Fruit fly (Drosophila melanogaster) whole organism, embryonic: ENCODE results near the gene Uba2.

ENCODE experiments used
- ATbp ChIP-seq: fragments of 200-800 bp; sonication (Bioruptor generic); optimal IDR thresholded peaks from 2 replicates; lab custom pipeline; 2017; ENCODE audit warnings: missing biosample characterization, mild to moderate bottlenecking, missing genetic modification characterization, missing genetic modification reagents
- Adf1 ChIP-seq: fragments of 200-800 bp; sonication (Bioruptor generic); IDR thresholded peaks from 2 replicates; pipeline ENCODE4 v1.3.6; 2022; ENCODE audit warnings: missing biosample characterization, missing genetic modification characterization
- B-H1 ChIP-seq: fragments of 200-800 bp; sonication (Bioruptor generic); IDR thresholded peaks from 3 replicates; pipeline ENCODE4 v1.3.6; 2022; ENCODE audit warnings: missing biosample characterization, missing genetic modification characterization
- Bgb ChIP-seq: fragments of 200-800 bp; sonication (Bioruptor generic); IDR thresholded peaks from 2 replicates; pipeline ENCODE4 v1.3.6; 2022; ENCODE audit warnings: missing biosample characterization, missing genetic modification characterization; ENCODE audit not compliant: partially characterized antibody
- CG11504 ChIP-seq: fragments of 200-800 bp; sonication (Bioruptor generic); optimal IDR thresholded peaks from 3 replicates; lab custom pipeline; 2019; ENCODE audit warnings: missing biosample characterization, mild to moderate bottlenecking, missing genetic modification characterization, moderate library complexity
- CG13424 ChIP-seq: fragments of 200-800 bp; sonication (Bioruptor generic); optimal IDR thresholded peaks from 2 replicates; lab custom pipeline; 2019; ENCODE audit warnings: missing biosample characterization, mild to moderate bottlenecking, missing genetic modification characterization, moderate library complexity
- CG1647 ChIP-seq: fragments of 200-800 bp; sonication (Bioruptor generic); optimal IDR thresholded peaks from 3 replicates; lab custom pipeline; 2016; ENCODE audit warnings: missing biosample characterization, missing genetic modification characterization
- CG18619 ChIP-seq: fragments of 200-800 bp; sonication (Bioruptor generic); optimal IDR thresholded peaks from 3 replicates; lab custom pipeline; 2017; ENCODE audit warnings: missing biosample characterization, mild to moderate bottlenecking, missing genetic modification characterization
- CG2199 ChIP-seq: fragments of 200-800 bp; sonication (Bioruptor generic); IDR thresholded peaks from 3 replicates; pipeline ENCODE4 v1.3.6; 2022; ENCODE audit warnings: missing biosample characterization, missing genetic modification characterization
- CG2202 ChIP-seq: fragments of 200-800 bp; sonication (Bioruptor generic); optimal IDR thresholded peaks from 2 replicates; lab custom pipeline; 2018; ENCODE audit warnings: missing biosample characterization, mild to moderate bottlenecking, missing genetic modification characterization
- CG33213 ChIP-seq: fragments of 200-800 bp; sonication (Bioruptor generic); optimal IDR thresholded peaks from 3 replicates; lab custom pipeline; 2016; ENCODE audit warnings: missing biosample characterization, missing genetic modification characterization
- CG34422 ChIP-seq: fragments of 200-800 bp; sonication (Bioruptor generic); IDR thresholded peaks from 3 replicates; pipeline ENCODE4 v1.3.6; 2022; ENCODE audit warnings: missing biosample characterization, missing genetic modification characterization
- CG6175 ChIP-seq: fragments of 200-800 bp; sonication (Bioruptor generic); IDR thresholded peaks from 3 replicates; pipeline ENCODE4 v1.3.6; 2022; ENCODE audit warnings: missing biosample characterization, missing genetic modification characterization
- CG9437 ChIP-seq: fragments of 200-800 bp; sonication (Bioruptor generic); optimal IDR thresholded peaks from 2 replicates; lab custom pipeline; 2018; ENCODE audit warnings: missing biosample characterization, mild to moderate bottlenecking, missing genetic modification characterization
- CG9876 ChIP-seq: fragments of 200-800 bp; sonication (Bioruptor generic); optimal IDR thresholded peaks from 2 replicates; lab custom pipeline; 2016; ENCODE audit warnings: missing biosample characterization, missing genetic modification characterization
- CHES-1-like ChIP-seq: fragments of 200-800 bp; sonication (Bioruptor generic); optimal IDR thresholded peaks from 2 replicates; lab custom pipeline; 2016; ENCODE audit warnings: missing biosample characterization, missing genetic modification characterization
- Camta ChIP-seq: fragments of 200-800 bp; sonication (Bioruptor generic); optimal IDR thresholded peaks from 2 replicates; lab custom pipeline; 2016; ENCODE audit warnings: missing biosample characterization, missing genetic modification characterization
- D19B ChIP-seq: fragments of 200-800 bp; sonication (Bioruptor generic); optimal IDR thresholded peaks from 2 replicates; lab custom pipeline; 2017; ENCODE audit warnings: missing biosample characterization, mild to moderate bottlenecking, missing genetic modification characterization
- Dbx ChIP-seq: fragments of 200-800 bp; sonication (Bioruptor generic); IDR thresholded peaks from 3 replicates; pipeline ENCODE4 v1.3.6; 2022; ENCODE audit warnings: missing biosample characterization, missing genetic modification characterization
- Dll ChIP-seq: fragments of 200-800 bp; sonication (Bioruptor generic); IDR thresholded peaks from 4 replicates; pipeline ENCODE4 v1.3.6; 2022; ENCODE audit warnings: missing biosample characterization, missing genetic modification characterization; ENCODE audit not compliant: partially characterized antibody
- ERR ChIP-seq: fragments of 200-800 bp; sonication (Bioruptor generic); optimal IDR thresholded peaks from 2 replicates; lab custom pipeline; 2016; ENCODE audit warnings: missing biosample characterization, missing genetic modification characterization
- Fer1 ChIP-seq: fragments of 200-800 bp; sonication (Bioruptor generic); optimal IDR thresholded peaks from 2 replicates; lab custom pipeline; 2017; ENCODE audit warnings: missing biosample characterization, mild to moderate bottlenecking, missing genetic modification characterization
- Fer2 ChIP-seq: fragments of 200-800 bp; sonication (Bioruptor generic); optimal IDR thresholded peaks from 2 replicates; lab custom pipeline; 2018; ENCODE audit warnings: missing biosample characterization, mild to moderate bottlenecking, missing genetic modification characterization, moderate library complexity
- Fer3 ChIP-seq: fragments of 200-800 bp; sonication (Bioruptor generic); optimal IDR thresholded peaks from 2 replicates; lab custom pipeline; 2018; ENCODE audit warnings: missing biosample characterization, mild to moderate bottlenecking, missing genetic modification characterization, moderate library complexity
- GATAe ChIP-seq: fragments of 200-800 bp; sonication (Bioruptor generic); conservative IDR thresholded peaks from 2 replicates; pipeline ENCODE4 v1.3.6; 2022; ENCODE audit warnings: missing biosample characterization, missing genetic modification characterization
- Hand ChIP-seq: fragments of 200-800 bp; sonication (Bioruptor generic); optimal IDR thresholded peaks from 2 replicates; lab custom pipeline; 2017; ENCODE audit warnings: mild to moderate bottlenecking, missing biosample characterization, missing genetic modification reagents, missing genetic modification characterization
- Myb ChIP-seq: fragments of 200-800 bp; sonication (Bioruptor generic); optimal IDR thresholded peaks from 2 replicates; lab custom pipeline; 2016; ENCODE audit warnings: missing biosample characterization, missing genetic modification characterization
- NC2α ChIP-seq: fragments of 200-800 bp; sonication (Bioruptor generic); optimal IDR thresholded peaks from 2 replicates; lab custom pipeline; 2016; ENCODE audit warnings: missing biosample characterization, missing genetic modification characterization
- Side ChIP-seq: fragments of 200-800 bp; sonication (Bioruptor generic); optimal IDR thresholded peaks from 2 replicates; lab custom pipeline; 2016; ENCODE audit warnings: missing biosample characterization, missing genetic modification characterization
- Trl ChIP-seq, 3 experiments: fragments of >200 bp in 2 of 3; fragments of 200-800 bp in 1 of 3; sonication (Bioruptor generic) in 1 of 3; optimal IDR thresholded peaks; 2 replicates in 1 of 3; 3 replicates in 2 of 3; lab custom pipeline; 2016 to 2017; ENCODE audit warnings: missing biosample characterization in 1 of 3, missing genetic modification characterization in 1 of 3
- abd-A ChIP-seq: fragments of 200-800 bp; sonication (Bioruptor generic); optimal IDR thresholded peaks from 3 replicates; lab custom pipeline; 2019; ENCODE audit warnings: missing biosample characterization, mild to moderate bottlenecking, missing genetic modification characterization, moderate library complexity
- ac ChIP-seq: fragments of 200-800 bp; sonication (Bioruptor generic); optimal IDR thresholded peaks from 3 replicates; lab custom pipeline; 2017; ENCODE audit warnings: missing biosample characterization, mild to moderate bottlenecking, missing genetic modification characterization
- ap ChIP-seq: fragments of 200-800 bp; sonication (Bioruptor generic); IDR thresholded peaks from 2 replicates; pipeline ENCODE4 v1.3.6; 2022; ENCODE audit warnings: missing biosample characterization, missing genetic modification characterization
- chinmo ChIP-seq: fragments of 200-800 bp; sonication (Bioruptor generic); IDR thresholded peaks from 4 replicates; pipeline ENCODE4 v1.3.6; 2022; ENCODE audit warnings: missing biosample characterization, missing genetic modification characterization; ENCODE audit not compliant: partially characterized antibody
- fd3F ChIP-seq: fragments of 200-800 bp; sonication (Bioruptor generic); optimal IDR thresholded peaks from 2 replicates; lab custom pipeline; 2018; ENCODE audit warnings: missing biosample characterization, mild to moderate bottlenecking, missing genetic modification characterization, moderate library complexity
- fd96Cb ChIP-seq: fragments of 200-800 bp; sonication (Bioruptor generic); optimal IDR thresholded peaks from 2 replicates; lab custom pipeline; 2018; ENCODE audit warnings: missing biosample characterization, mild to moderate bottlenecking, missing genetic modification characterization, moderate library complexity
- h ChIP-seq: fragments of >200 bp; optimal IDR thresholded peaks from 2 replicates; lab custom pipeline; 2017
- mirr ChIP-seq: fragments of 200-800 bp; sonication (Bioruptor generic); optimal IDR thresholded peaks from 3 replicates; lab custom pipeline; 2018; ENCODE audit warnings: missing biosample characterization, mild to moderate bottlenecking, missing genetic modification characterization
- nom ChIP-seq: fragments of 200-800 bp; sonication (Bioruptor generic); optimal IDR thresholded peaks from 2 replicates; lab custom pipeline; 2017; ENCODE audit warnings: missing biosample characterization, missing genetic modification characterization, mild to moderate bottlenecking, moderate library complexity, missing genetic modification reagents
- oc ChIP-seq: fragments of 200-800 bp; sonication (Bioruptor generic); optimal IDR thresholded peaks from 2 replicates; lab custom pipeline; 2018; ENCODE audit warnings: missing biosample characterization, mild to moderate bottlenecking, missing genetic modification characterization, moderate library complexity
- rib ChIP-seq: fragments of 200-800 bp; sonication (Bioruptor generic); IDR thresholded peaks from 2 replicates; pipeline ENCODE4 v1.3.6; 2022; ENCODE audit warnings: missing biosample characterization, missing genetic modification characterization
- row ChIP-seq: fragments of 200-800 bp; sonication (Bioruptor generic); IDR thresholded peaks from 3 replicates; pipeline ENCODE4 v1.3.6; 2022; ENCODE audit warnings: missing biosample characterization, missing genetic modification characterization
- sens ChIP-seq: fragments of 200-800 bp; sonication (Bioruptor generic); peaks from one replicate; lab custom pipeline; 2016; ENCODE audit warnings: missing biosample characterization, missing genetic modification characterization
- so ChIP-seq: fragments of 200-800 bp; sonication (Bioruptor generic); IDR thresholded peaks from 3 replicates; pipeline ENCODE4 v1.3.6; 2022; ENCODE audit warnings: missing biosample characterization, missing genetic modification characterization
- sob ChIP-seq: fragments of 200-800 bp; sonication (Bioruptor generic); IDR thresholded peaks from 2 replicates; pipeline ENCODE4 v1.3.6; 2022; ENCODE audit warnings: missing biosample characterization, missing genetic modification characterization
- tin ChIP-seq: fragments of 200-800 bp; sonication (Bioruptor generic); optimal IDR thresholded peaks from 3 replicates; lab custom pipeline; 2016; ENCODE audit warnings: missing biosample characterization, missing genetic modification characterization
- trh ChIP-seq: fragments of 200-800 bp; sonication (Bioruptor generic); optimal IDR thresholded peaks from 2 replicates; lab custom pipeline; 2016; ENCODE audit warnings: missing biosample characterization, missing genetic modification characterization
- unc-4 ChIP-seq: fragments of 200-800 bp; sonication (Bioruptor generic); IDR thresholded peaks from 2 replicates; pipeline ENCODE4 v1.3.6; 2022; ENCODE audit warnings: missing biosample characterization, missing genetic modification characterization; ENCODE audit not compliant: partially characterized antibody
- yki ChIP-seq: fragments of >200 bp; optimal IDR thresholded peaks from 3 replicates; lab custom pipeline; 2018

Gene Uba2

dm6 chr3L:8151727-8152199 is 24.1 kb upstream of the Uba2 start, which contains the start of gene CG13676 (continued):
- TF ChIP-seq nom: peak; percentile 12
- TF ChIP-seq CG11504 (tag; lab: Kevin White, UChicago): no peak
- TF ChIP-seq CG2202 (tag; lab: Kevin White, UChicago): no peak
- TF ChIP-seq ac: no peak
- no peak for TF ChIP-seq CG33213 (GFP tag; lab: Kevin White, UChicago)
- TF ChIP-seq CG2199: no peak
- TF ChIP-seq Camta: no peak
- no peak for TF ChIP-seq CG13424 (tag; lab: Kevin White, UChicago)
- peak; percentile 91; the same call in 2 of the 4 replicates for TF ChIP-seq chinmo (GFP tag; lab: Robert Waterston, UW)
- no peak for TF ChIP-seq CG9437
- no peak for TF ChIP-seq trh (GFP tag; lab: Kevin White, UChicago)
- TF ChIP-seq CG9876: no peak
- no peak for TF ChIP-seq Fer1 (GFP tag; lab: Kevin White, UChicago)
- no peak for TF ChIP-seq B-H1 (GFP tag; lab: Robert Waterston, UW)
- no peak for TF ChIP-seq ap (GFP tag; lab: Robert Waterston, UW)
- no peak for TF ChIP-seq Bgb (GFP tag; lab: Robert Waterston, UW)
- no peak for TF ChIP-seq D19B (GFP tag; lab: Kevin White, UChicago)
- no peak for TF ChIP-seq Hand (GFP tag; lab: Kevin White, UChicago)
- TF ChIP-seq unc-4 (GFP tag; lab: Robert Waterston, UW): 0 out of 2 replicates have a peak, but pooled peaks have one; percentile 26
- TF ChIP-seq fd96Cb (tag; lab: Kevin White, UChicago): no peak
- TF ChIP-seq GATAe (GFP tag; lab: Robert Waterston, UW): no peak
- peak; percentile 4 for TF ChIP-seq abd-A (tag; lab: Kevin White, UChicago)
- peak; percentile 45; the same call in 1 of the 2 replicates for TF ChIP-seq Adf1 (GFP tag; lab: Robert Waterston, UW)
- TF ChIP-seq Dll (GFP tag; lab: Robert Waterston, UW): 0 out of 4 replicates have a peak, but pooled peaks have one; percentile 16
- no peak for TF ChIP-seq h
- no peak for TF ChIP-seq CHES-1-like (GFP tag; lab: Kevin White, UChicago)
- TF ChIP-seq mirr: no peak
- TF ChIP-seq CG1647 (GFP tag; lab: Kevin White, UChicago): no peak
- 0 out of 3 replicates have a peak, but pooled peaks have one; percentile 11 for TF ChIP-seq so
- TF ChIP-seq CG6175 (GFP tag; lab: Robert Waterston, UW): no peak
- 0 out of 3 replicates have a peak, but pooled peaks have one; percentile 8 for TF ChIP-seq row
- TF ChIP-seq sob (GFP tag; lab: Robert Waterston, UW): no peak
- TF ChIP-seq rib: peak; percentile 44; the same call in 1 of the 2 replicates
- no peak for TF ChIP-seq CG18619 (GFP tag; lab: Kevin White, UChicago)
- no peak for TF ChIP-seq Side
- no peak for TF ChIP-seq fd3F (GFP tag; lab: Kevin White, UChicago)
- no peak for TF ChIP-seq Fer3 (tag; lab: Kevin White, UChicago)
- 0 out of 3 replicates have a peak, but pooled peaks have one; percentile 27 for TF ChIP-seq CG34422
- TF ChIP-seq Dbx (GFP tag; lab: Robert Waterston, UW): 0 out of 3 replicates have a peak, but pooled peaks have one; percentile 13
- no peak for TF ChIP-seq Fer2 (tag; lab: Kevin White, UChicago)
- TF ChIP-seq oc: peak; percentile 54
- no peak for TF ChIP-seq Myb (GFP tag; lab: Kevin White, UChicago)
- TF ChIP-seq ATbp: peak; percentile 13
- no peak for TF ChIP-seq tin (GFP tag; lab: Kevin White, UChicago)
- peak; percentile 59 to 78 for TF ChIP-seq Trl (optimal IDR thresholded peaks at IDR 0.05; lab: Kevin White, UChicago)
- no peak for TF ChIP-seq Trl (GFP tag; optimal IDR thresholded peaks at IDR 0.05; lab: Kevin White, UChicago)
- TF ChIP-seq NC2α (GFP tag; lab: Kevin White, UChicago): no peak
- peak; percentile 24 for TF ChIP-seq sens
- no peak for TF ChIP-seq yki (lab: Kevin White, UChicago)
- no peak for TF ChIP-seq ERR (GFP tag; lab: Kevin White, UChicago)
